Worm (Caenorhabditis elegans) whole organism, midembryonic: ENCODE results near the gene unc-82.

Source experiments
- T22C8.4 ChIP-seq: fragments of 200-800 bp; sonication (Bioruptor generic); IDR thresholded peaks from 2 replicates; pipeline ENCODE4 v1.3.6; 2022; ENCODE audit warnings: missing genetic modification characterization, missing compliant biosample characterization
- cog-1 ChIP-seq: sonication (generic microtip); optimal IDR thresholded peaks from 2 replicates; lab custom pipeline; 2016; ENCODE audit warnings: missing genetic modification characterization, missing compliant biosample characterization
- flt-1 ChIP-seq: fragments of 200-800 bp; sonication (Bioruptor generic); IDR thresholded peaks from 2 replicates; pipeline ENCODE4 v1.3.6; 2022; ENCODE audit warnings: missing genetic modification characterization, missing compliant biosample characterization
- klf-2 ChIP-seq: fragments of 200-800 bp; sonication (Bioruptor generic); conservative IDR thresholded peaks from 2 replicates; pipeline ENCODE4 v1.3.6; 2022; ENCODE audit warnings: missing genetic modification reagents, missing genetic modification characterization, missing compliant biosample characterization
- med-1 ChIP-seq: sonication (generic microtip); optimal IDR thresholded peaks from 2 replicates; lab custom pipeline; 2017; ENCODE audit warnings: missing genetic modification characterization, mild to moderate bottlenecking, missing compliant biosample characterization, antibody characterized with exemption, missing genetic modification reagents; ENCODE audit not compliant: insufficient read depth
- ref-1 ChIP-seq: fragments of 200-800 bp; sonication (Bioruptor generic); conservative IDR thresholded peaks from 2 replicates; pipeline ENCODE4 v1.3.6; 2022; ENCODE audit warnings: missing genetic modification reagents, missing genetic modification characterization, missing compliant biosample characterization
- tab-1 ChIP-seq: fragments of 200-800 bp; sonication (Bioruptor generic); IDR thresholded peaks from 2 replicates; pipeline ENCODE4 v1.3.6; 2022; ENCODE audit warnings: missing genetic modification characterization, missing compliant biosample characterization
- ztf-23 ChIP-seq: fragments of 200-800 bp; sonication (Bioruptor generic); IDR thresholded peaks from 2 replicates; pipeline ENCODE4 v1.3.6; 2022; ENCODE audit warnings: missing genetic modification reagents, missing genetic modification characterization, missing compliant biosample characterization
- ztf-29 ChIP-seq: fragments of 200-800 bp; sonication (Bioruptor generic); IDR thresholded peaks from 2 replicates; pipeline ENCODE4 v1.3.6; 2022; ENCODE audit warnings: missing genetic modification reagents, missing genetic modification characterization, missing compliant biosample characterization

unc-82 gene

DNA sequence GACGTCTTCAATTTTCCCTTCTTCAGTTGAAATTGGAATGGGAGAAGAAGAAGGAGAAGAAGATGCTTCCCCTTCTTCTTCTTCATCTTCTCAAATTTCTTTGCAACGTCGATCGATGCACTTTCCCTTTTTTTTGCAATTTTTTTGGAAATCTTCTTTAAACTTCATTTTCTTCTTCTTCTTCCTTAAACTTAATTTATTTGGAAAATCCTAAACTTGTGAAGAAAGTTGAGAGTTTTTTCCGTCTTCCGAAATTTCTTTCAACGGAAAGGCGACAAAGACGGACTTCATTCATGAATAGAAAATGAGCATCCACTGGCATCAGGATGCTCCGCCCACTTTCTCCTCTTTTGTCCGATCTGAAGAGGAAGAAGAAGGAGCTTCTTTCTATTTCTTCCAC is 10.1 kb upstream of the unc-82 start:
- TF ChIP-seq T22C8.4 (no peak), tab-1 (GFP tag; lab: Robert Waterston, UW) (no peak), ref-1 (no peak)

DNA sequence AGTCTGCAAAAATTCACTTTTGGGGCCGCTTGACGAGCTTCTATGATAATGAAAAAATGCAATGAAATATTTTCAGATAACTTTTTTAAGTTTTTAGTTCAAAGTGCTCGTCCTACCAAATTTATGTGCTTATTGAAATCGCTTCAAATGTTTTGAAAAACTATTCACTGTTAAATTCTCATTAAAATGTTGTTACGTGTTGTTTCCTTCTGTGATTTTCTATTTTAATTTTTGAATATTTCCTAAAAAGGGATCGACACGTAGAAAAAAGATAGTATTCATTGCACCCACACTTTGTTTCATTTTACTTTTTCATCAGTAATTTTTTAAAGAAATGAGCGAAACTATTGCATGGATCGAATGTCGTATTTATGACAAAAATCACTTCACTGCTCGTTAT is 5.5 kb upstream of the unc-82 start, which contains the start of gene B0496.6:
TSS of gene B0496.6 (plus strand) at position 301 of the 400 bp plus-strand sequence.
- TF ChIP-seq tab-1 (GFP tag; lab: Robert Waterston, UW) = no peak
- TF ChIP-seq cog-1 (tag; lab: Kevin White, UChicago) = no peak
- no peak for TF ChIP-seq med-1 (GFP tag; lab: Kevin White, UChicago)
- TF ChIP-seq ztf-23 = no peak
- TF ChIP-seq klf-2 (GFP tag; lab: Robert Waterston, UW) = no peak
- no peak for TF ChIP-seq ref-1
- TF ChIP-seq ztf-29 (GFP tag; lab: Robert Waterston, UW) = no peak
- no peak for TF ChIP-seq T22C8.4

ce11 chrIV:7420913-7421312 is 3.4 kb upstream of the unc-82 start, which contains the start of gene srtx-1:
Gene srtx-1 (plus strand): TSS chrIV:7421213.
- TF ChIP-seq ref-1 (no peak), cog-1 (tag; lab: Kevin White, UChicago) (no peak), flt-1 (GFP tag; lab: Robert Waterston, UW) (no peak), tab-1 (GFP tag; lab: Robert Waterston, UW) (no peak), ztf-23 (no peak), ztf-29 (GFP tag; lab: Robert Waterston, UW) (no peak), med-1 (GFP tag; lab: Kevin White, UChicago) (no peak), klf-2 (GFP tag; lab: Robert Waterston, UW) (no peak), T22C8.4 (no peak)

DNA sequence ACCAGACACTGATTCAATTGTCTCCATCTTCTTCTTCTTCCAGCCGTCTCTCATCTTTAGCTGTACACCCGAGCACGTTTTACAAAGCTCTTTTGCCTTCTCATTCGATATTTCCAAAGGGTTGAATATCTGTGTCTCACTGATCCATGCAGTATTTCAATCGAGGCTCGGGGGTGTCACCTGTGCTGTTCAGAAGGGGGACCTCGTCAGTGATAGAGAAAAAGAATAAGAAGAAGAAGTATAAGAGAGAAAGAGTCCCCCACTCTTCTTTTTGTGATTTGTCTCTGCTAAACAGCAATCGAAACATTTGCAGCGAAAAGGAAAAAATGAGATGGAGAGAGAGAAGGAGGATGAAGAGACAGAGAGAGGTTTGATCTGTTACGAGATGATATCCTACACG is 1.8 kb downstream of the unc-82 start:
- TF ChIP-seq T22C8.4 (no peak), flt-1 (GFP tag; lab: Robert Waterston, UW) (no peak), ref-1 (no peak), cog-1 (tag; lab: Kevin White, UChicago) (no peak), ztf-23 (no peak), tab-1 (GFP tag; lab: Robert Waterston, UW) (no peak), med-1 (GFP tag; lab: Kevin White, UChicago) (no peak), ztf-29 (GFP tag; lab: Robert Waterston, UW) (no peak), klf-2 (GFP tag; lab: Robert Waterston, UW) (no peak)

- TF ChIP-seq ref-1 (no peak), ztf-23 (no peak), flt-1 (GFP tag; lab: Robert Waterston, UW) (no peak), klf-2 (GFP tag; lab: Robert Waterston, UW) (no peak), T22C8.4 (no peak), cog-1 (tag; lab: Kevin White, UChicago) (no peak), ztf-29 (GFP tag; lab: Robert Waterston, UW) (no peak), tab-1 (GFP tag; lab: Robert Waterston, UW) (no peak), med-1 (GFP tag; lab: Kevin White, UChicago) (no peak)
Observed at ce11 chrIV:7428347-7428746, 4.0 kb downstream of the unc-82 start.

- TF ChIP-seq flt-1 (GFP tag; lab: Robert Waterston, UW) (no peak), med-1 (GFP tag; lab: Kevin White, UChicago) (no peak), klf-2 (GFP tag; lab: Robert Waterston, UW) (no peak), ztf-29 (GFP tag; lab: Robert Waterston, UW) (no peak), tab-1 (GFP tag; lab: Robert Waterston, UW) (no peak), ztf-23 (no peak), cog-1 (tag; lab: Kevin White, UChicago) (no peak)
Observed at ce11 chrIV:7428998-7429397, 4.7 kb downstream of the unc-82 start.

- TF ChIP-seq ztf-29 (GFP tag; lab: Robert Waterston, UW) (no peak), cog-1 (tag; lab: Kevin White, UChicago) (no peak), flt-1 (GFP tag; lab: Robert Waterston, UW) (no peak), med-1 (GFP tag; lab: Kevin White, UChicago) (no peak), klf-2 (GFP tag; lab: Robert Waterston, UW) (no peak), T22C8.4 (no peak), ztf-23 (no peak), ref-1 (no peak), tab-1 (GFP tag; lab: Robert Waterston, UW) (no peak)
Observed at ce11 chrIV:7433858-7434257, 9.6 kb downstream of the unc-82 start, which contains the start of gene B0496.11. Gene B0496.11 (minus strand): TSS chrIV:7433958.

- TF ChIP-seq cog-1 (tag; lab: Kevin White, UChicago) = no peak
- TF ChIP-seq ref-1 = no peak
- TF ChIP-seq med-1 (GFP tag; lab: Kevin White, UChicago) = no peak
- TF ChIP-seq klf-2 (GFP tag; lab: Robert Waterston, UW) = no peak
- TF ChIP-seq ztf-29 (GFP tag; lab: Robert Waterston, UW) = no peak
- TF ChIP-seq flt-1 (GFP tag; lab: Robert Waterston, UW) = no peak
- no peak for TF ChIP-seq tab-1 (GFP tag; lab: Robert Waterston, UW)
- no peak for TF ChIP-seq T22C8.4
- TF ChIP-seq ztf-23 = no peak
Observed at ce11 chrIV:7439377-7439776, 15.1 kb downstream of the unc-82 start.

DNA sequence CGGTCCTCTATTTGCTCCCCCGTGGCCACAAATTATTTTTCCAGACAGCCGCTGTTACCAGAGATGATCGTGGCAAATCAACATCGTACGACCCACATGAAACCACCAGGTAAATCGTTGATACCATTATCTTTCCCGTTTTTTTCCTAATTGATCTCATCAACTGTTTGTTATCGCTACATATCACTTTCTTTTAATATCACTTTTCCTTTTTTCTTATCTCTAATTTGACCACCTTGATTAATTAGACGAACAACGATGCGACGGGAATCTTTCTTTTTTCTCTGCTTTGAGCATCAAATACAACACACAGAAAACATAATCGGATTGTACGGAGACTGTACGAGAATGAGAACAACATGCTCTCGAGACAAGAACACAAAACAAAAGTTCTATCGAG is 15.9 kb downstream of the unc-82 start:
- TF ChIP-seq cog-1 (tag; lab: Kevin White, UChicago) (no peak), klf-2 (GFP tag; lab: Robert Waterston, UW) (no peak), med-1 (GFP tag; lab: Kevin White, UChicago) (no peak), T22C8.4 (no peak), tab-1 (GFP tag; lab: Robert Waterston, UW) (no peak)

DNA sequence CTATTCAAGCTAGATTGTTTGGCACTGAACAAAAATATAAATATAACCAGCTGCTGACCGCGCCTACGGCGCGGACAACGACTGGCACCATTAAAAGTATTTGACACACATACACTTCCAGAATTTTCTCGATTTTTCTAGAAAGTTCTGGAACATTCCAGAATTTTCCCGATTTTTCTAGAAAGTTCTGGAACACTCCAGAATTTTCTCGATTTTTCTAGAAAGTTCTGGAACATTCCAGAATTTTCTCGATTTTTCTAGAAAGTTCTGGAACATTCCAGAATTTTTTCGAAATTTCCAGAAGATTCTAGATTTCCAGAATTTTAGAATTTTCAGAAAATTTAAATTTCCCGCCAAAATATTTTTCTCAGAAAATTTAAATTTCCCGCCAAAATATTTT is 16.7 kb downstream of the unc-82 start:
- TF ChIP-seq flt-1 (GFP tag; lab: Robert Waterston, UW) = 0 out of 2 replicates have a peak, but pooled peaks have one; percentile 37
